Fruit fly (Drosophila melanogaster) whole organism, embryonic: ENCODE results near the gene dgt6.

ENCODE experiments used
- Bteb2 ChIP-seq: fragments of 200-800 bp; sonication (Bioruptor generic); optimal IDR thresholded peaks from 2 replicates; lab custom pipeline; 2016; ENCODE audit warnings: missing biosample characterization, missing genetic modification characterization
- CG10366 ChIP-seq: fragments of 200-800 bp; sonication (Bioruptor generic); IDR thresholded peaks from 2 replicates; pipeline ENCODE4 v1.3.6; 2022; ENCODE audit warnings: missing biosample characterization, missing genetic modification characterization
- CG10462 ChIP-seq: fragments of 200-800 bp; sonication (Bioruptor generic); optimal IDR thresholded peaks from 2 replicates; lab custom pipeline; 2016; ENCODE audit warnings: missing biosample characterization, missing genetic modification characterization
- CG10543 ChIP-seq: fragments of 200-800 bp; sonication (Bioruptor generic); optimal IDR thresholded peaks from 3 replicates; lab custom pipeline; 2017; ENCODE audit warnings: missing biosample characterization, mild to moderate bottlenecking, missing genetic modification characterization, moderate library complexity
- CG11085 ChIP-seq: fragments of 200-800 bp; sonication (Bioruptor generic); IDR thresholded peaks from 2 replicates; pipeline ENCODE4 v1.3.6; 2022; ENCODE audit warnings: missing biosample characterization, missing genetic modification characterization
- CG12236 ChIP-seq: fragments of 200-800 bp; sonication (Bioruptor generic); optimal IDR thresholded peaks from 2 replicates; lab custom pipeline; 2016; ENCODE audit warnings: missing biosample characterization, missing genetic modification characterization
- CG12769 ChIP-seq: fragments of 200-800 bp; sonication (Bioruptor generic); optimal IDR thresholded peaks from 2 replicates; lab custom pipeline; 2019; ENCODE audit warnings: missing biosample characterization, mild to moderate bottlenecking, missing genetic modification characterization, moderate library complexity
- CG12942 ChIP-seq: fragments of 200-800 bp; sonication (Bioruptor generic); optimal IDR thresholded peaks from 3 replicates; lab custom pipeline; 2016; ENCODE audit warnings: missing biosample characterization, missing genetic modification characterization
- CG17612 ChIP-seq: fragments of 200-800 bp; sonication (Bioruptor generic); IDR thresholded peaks from 2 replicates; pipeline ENCODE4 v1.3.6; 2022; ENCODE audit warnings: missing biosample characterization, missing genetic modification characterization
- CG17912 ChIP-seq: fragments of 200-800 bp; sonication (Bioruptor generic); optimal IDR thresholded peaks from 2 replicates; lab custom pipeline; 2018; ENCODE audit warnings: missing biosample characterization, mild to moderate bottlenecking, missing genetic modification characterization
- CG2120 ChIP-seq: fragments of 200-800 bp; sonication (Bioruptor generic); optimal IDR thresholded peaks from 3 replicates; lab custom pipeline; 2016; ENCODE audit warnings: missing biosample characterization, missing genetic modification characterization
- CG3407 ChIP-seq: fragments of 200-800 bp; sonication (Bioruptor generic); optimal IDR thresholded peaks from 2 replicates; lab custom pipeline; 2018; ENCODE audit warnings: missing biosample characterization, mild to moderate bottlenecking, missing genetic modification characterization
- CG6689 ChIP-seq: fragments of 200-800 bp; sonication (Bioruptor generic); IDR thresholded peaks from 2 replicates; pipeline ENCODE4 v1.3.6; 2022; ENCODE audit warnings: missing biosample characterization, missing genetic modification characterization
- CG6791 ChIP-seq: fragments of 200-800 bp; sonication (Bioruptor generic); IDR thresholded peaks from 3 replicates; pipeline ENCODE4 v1.3.6; 2022; ENCODE audit warnings: missing biosample characterization, missing genetic modification characterization; ENCODE audit not compliant: partially characterized antibody
- CG7745 ChIP-seq: fragments of 200-800 bp; sonication (Bioruptor generic); optimal IDR thresholded peaks from 2 replicates; lab custom pipeline; 2018; ENCODE audit warnings: missing biosample characterization, mild to moderate bottlenecking, missing genetic modification characterization, moderate library complexity
- CG7963 ChIP-seq: fragments of 200-800 bp; sonication (Bioruptor generic); IDR thresholded peaks from 3 replicates; pipeline ENCODE4 v1.3.6; 2022; ENCODE audit warnings: missing biosample characterization, missing genetic modification characterization; ENCODE audit not compliant: partially characterized antibody
- CG8290 ChIP-seq, 3 experiments: fragments of 200-800 bp; sonication (Bioruptor generic); optimal IDR thresholded peaks; 2 replicates each; lab custom pipeline; 2016 to 2019; ENCODE audit warnings: missing biosample characterization in 3 of 3, missing genetic modification characterization in 3 of 3, mild to moderate bottlenecking in 2 of 3, moderate library complexity in 1 of 3
- CG9609 ChIP-seq: fragments of 200-800 bp; sonication (Bioruptor generic); optimal IDR thresholded peaks from 3 replicates; lab custom pipeline; 2016; ENCODE audit warnings: missing biosample characterization, missing genetic modification characterization
- D ChIP-seq, 2 experiments: fragments of 200-800 bp in 1 of 2; fragments of >200 bp in 1 of 2; sonication (Bioruptor generic) in 1 of 2; optimal IDR thresholded peaks; 2 replicates in 1 of 2; 3 replicates in 1 of 2; lab custom pipeline; 2017; ENCODE audit warnings: mild to moderate bottlenecking in 1 of 2, missing biosample characterization in 1 of 2, missing genetic modification characterization in 1 of 2, missing genetic modification reagents in 1 of 2
- E2f1 ChIP-seq: fragments of 200-800 bp; sonication (Bioruptor generic); IDR thresholded peaks from 2 replicates; pipeline ENCODE4 v1.3.6; 2022; ENCODE audit warnings: missing biosample characterization, missing genetic modification characterization
- HmgZ ChIP-seq: fragments of 200-800 bp; sonication (Bioruptor generic); optimal IDR thresholded peaks from 2 replicates; lab custom pipeline; 2018; ENCODE audit warnings: missing biosample characterization, mild to moderate bottlenecking, missing genetic modification characterization
- Lhr ChIP-seq: fragments of 200-800 bp; sonication (Bioruptor generic); optimal IDR thresholded peaks from 3 replicates; lab custom pipeline; 2017; ENCODE audit warnings: mild to moderate bottlenecking, missing biosample characterization, missing genetic modification reagents, missing genetic modification characterization
- Pdp1 ChIP-seq, 2 experiments: fragments of 200-800 bp; sonication (Bioruptor generic); optimal IDR thresholded peaks; 3 replicates each; lab custom pipeline; 2016; ENCODE audit warnings: missing biosample characterization in 2 of 2, missing genetic modification characterization in 2 of 2, mild to moderate bottlenecking in 1 of 2, moderate library complexity in 1 of 2
- Sry-β ChIP-seq: fragments of 200-800 bp; sonication (Bioruptor generic); optimal IDR thresholded peaks from 2 replicates; lab custom pipeline; 2018; ENCODE audit warnings: missing biosample characterization, mild to moderate bottlenecking, missing genetic modification characterization, moderate library complexity
- Trl ChIP-seq, 3 experiments: fragments of >200 bp in 2 of 3; fragments of 200-800 bp in 1 of 3; sonication (Bioruptor generic) in 1 of 3; optimal IDR thresholded peaks; 2 replicates in 1 of 3; 3 replicates in 2 of 3; lab custom pipeline; 2016 to 2017; ENCODE audit warnings: missing biosample characterization in 1 of 3, missing genetic modification characterization in 1 of 3
- Xbp1 ChIP-seq: fragments of 200-800 bp; sonication (Bioruptor generic); optimal IDR thresholded peaks from 3 replicates; lab custom pipeline; 2016; ENCODE audit warnings: missing biosample characterization, mild to moderate bottlenecking, missing genetic modification characterization
- al ChIP-seq: fragments of 200-800 bp; sonication (Bioruptor generic); IDR thresholded peaks from 2 replicates; pipeline ENCODE4 v1.3.6; 2022; ENCODE audit warnings: missing biosample characterization, missing genetic modification characterization
- bbx ChIP-seq: fragments of 200-800 bp; sonication (Bioruptor generic); IDR thresholded peaks from 2 replicates; pipeline ENCODE4 v1.3.6; 2022; ENCODE audit warnings: missing biosample characterization, missing genetic modification characterization; ENCODE audit not compliant: partially characterized antibody
- dati ChIP-seq: fragments of 200-800 bp; sonication (Bioruptor generic); IDR thresholded peaks from 2 replicates; pipeline ENCODE4 v1.3.6; 2022; ENCODE audit warnings: missing biosample characterization, missing genetic modification characterization
- dpn ChIP-seq, 2 experiments: fragments of 200-800 bp; sonication (Bioruptor generic); optimal IDR thresholded peaks; 3 replicates each; lab custom pipeline; 2016; ENCODE audit warnings: missing biosample characterization in 2 of 2, missing genetic modification characterization in 2 of 2
- dysf ChIP-seq: fragments of 200-800 bp; sonication (Bioruptor generic); IDR thresholded peaks from 3 replicates; pipeline ENCODE4 v1.3.6; 2022; ENCODE audit warnings: missing biosample characterization, missing genetic modification characterization
- ewg ChIP-seq: fragments of 200-800 bp; sonication (Bioruptor generic); optimal IDR thresholded peaks from 3 replicates; lab custom pipeline; 2017; ENCODE audit warnings: mild to moderate bottlenecking, missing biosample characterization, missing genetic modification reagents, missing genetic modification characterization
- fru ChIP-seq: fragments of >200 bp; optimal IDR thresholded peaks from 2 replicates; lab custom pipeline; 2017
- fu2 ChIP-seq: fragments of 200-800 bp; sonication (Bioruptor generic); optimal IDR thresholded peaks from 2 replicates; lab custom pipeline; 2016; ENCODE audit warnings: missing biosample characterization, missing genetic modification characterization
- gfzf ChIP-seq: fragments of 200-800 bp; sonication (Bioruptor generic); optimal IDR thresholded peaks from 2 replicates; lab custom pipeline; 2016; ENCODE audit warnings: missing biosample characterization, mild to moderate bottlenecking, missing genetic modification characterization, moderate library complexity
- nerfin-1 ChIP-seq: fragments of 200-800 bp; sonication (Bioruptor generic); optimal IDR thresholded peaks from 3 replicates; lab custom pipeline; 2019; ENCODE audit warnings: missing biosample characterization, mild to moderate bottlenecking, missing genetic modification characterization, moderate library complexity
- pita ChIP-seq: fragments of 200-800 bp; sonication (Bioruptor generic); optimal IDR thresholded peaks from 2 replicates; lab custom pipeline; 2017; ENCODE audit warnings: missing biosample characterization, mild to moderate bottlenecking, missing genetic modification characterization
- pnt ChIP-seq: fragments of 200-800 bp; sonication (Bioruptor generic); optimal IDR thresholded peaks from 3 replicates; lab custom pipeline; 2016; ENCODE audit warnings: missing biosample characterization, missing genetic modification characterization
- seq ChIP-seq: fragments of 200-800 bp; sonication (Bioruptor generic); IDR thresholded peaks from 2 replicates; pipeline ENCODE4 v1.3.6; 2022; ENCODE audit warnings: missing biosample characterization, missing genetic modification characterization
- sima ChIP-seq: fragments of 200-800 bp; sonication (Bioruptor generic); optimal IDR thresholded peaks from 2 replicates; lab custom pipeline; 2016; ENCODE audit warnings: missing biosample characterization, missing genetic modification characterization
- slou ChIP-seq: fragments of 200-800 bp; sonication (Bioruptor generic); optimal IDR thresholded peaks from 3 replicates; lab custom pipeline; 2016; ENCODE audit warnings: missing biosample characterization, missing genetic modification characterization
- sob ChIP-seq: fragments of 200-800 bp; sonication (Bioruptor generic); IDR thresholded peaks from 2 replicates; pipeline ENCODE4 v1.3.6; 2022; ENCODE audit warnings: missing biosample characterization, missing genetic modification characterization
- tin ChIP-seq: fragments of 200-800 bp; sonication (Bioruptor generic); optimal IDR thresholded peaks from 3 replicates; lab custom pipeline; 2016; ENCODE audit warnings: missing biosample characterization, missing genetic modification characterization
- tup ChIP-seq: fragments of 200-800 bp; sonication (Bioruptor generic); optimal IDR thresholded peaks from 2 replicates; lab custom pipeline; 2016; ENCODE audit warnings: missing biosample characterization, mild to moderate bottlenecking, missing genetic modification characterization, moderate library complexity
- vfl ChIP-seq: fragments of 200-800 bp; sonication (Bioruptor generic); optimal IDR thresholded peaks from 2 replicates; lab custom pipeline; 2016; ENCODE audit warnings: missing biosample characterization, missing genetic modification characterization
- vvl ChIP-seq: fragments of 200-800 bp; sonication (Bioruptor generic); IDR thresholded peaks from 2 replicates; pipeline ENCODE4 v1.3.6; 2022; ENCODE audit warnings: missing biosample characterization, missing genetic modification characterization
- wor ChIP-seq: fragments of 200-800 bp; sonication (Bioruptor generic); IDR thresholded peaks from 2 replicates; pipeline ENCODE4 v1.3.6; 2022; ENCODE audit warnings: missing biosample characterization, missing genetic modification characterization
- zfh1 ChIP-seq: fragments of 200-800 bp; sonication (Bioruptor generic); IDR thresholded peaks from 3 replicates; pipeline ENCODE4 v1.3.6; 2022; ENCODE audit warnings: missing biosample characterization, missing genetic modification characterization

Gene dgt6

dm6 chr3R:29112398-29113150 is 18.2 kb downstream of the dgt6 start, which contains the start of the genes alpha-Man-Ib and Pdhb (continued):
- TF ChIP-seq Trl (optimal IDR thresholded peaks at IDR 0.05; lab: Kevin White, UChicago), result no peak
- TF ChIP-seq Trl (GFP tag; optimal IDR thresholded peaks at IDR 0.05; lab: Kevin White, UChicago), result peak; percentile 33
- TF ChIP-seq Bteb2, result no peak
- peak; percentile 83 for TF ChIP-seq CG12942 (GFP tag; lab: Kevin White, UChicago)
- no peak for TF ChIP-seq Lhr (GFP tag; lab: Kevin White, UChicago)
- TF ChIP-seq seq, result peak; percentile 54; the same call in 1 of the 2 replicates
- TF ChIP-seq fu2 (GFP tag; lab: Kevin White, UChicago), result peak; percentile 15
- peak; percentile 75 for TF ChIP-seq HmgZ (tag; lab: Kevin White, UChicago)
- peak; percentile 94 for TF ChIP-seq Sry-β
- peak; percentile 83; the same call in 1 of the 2 replicates for TF ChIP-seq sob (GFP tag; lab: Robert Waterston, UW)
- no peak for TF ChIP-seq CG12769 (tag; lab: Kevin White, UChicago)
- TF ChIP-seq pita (GFP tag; lab: Kevin White, UChicago), result no peak
- peak; percentile 84 for TF ChIP-seq nerfin-1
- peak; percentile 81 for TF ChIP-seq CG11085 (GFP tag; lab: Robert Waterston, UW)
- peak; percentile 64 for TF ChIP-seq CG8290 (GFP tag; optimal IDR thresholded peaks at IDR 0.05; lab: Kevin White, UChicago)
- peak in 1 of 2 experiments; percentile 52 for TF ChIP-seq CG8290 (tag; optimal IDR thresholded peaks at IDR 0.05; lab: Kevin White, UChicago)
- TF ChIP-seq zfh1 (GFP tag; lab: Robert Waterston, UW), result peak; percentile 53; the same call in 2 of the 3 replicates
- TF ChIP-seq tin (GFP tag; lab: Kevin White, UChicago), result peak; percentile 85
- TF ChIP-seq slou (GFP tag; lab: Kevin White, UChicago), result peak; percentile 65
- TF ChIP-seq CG7745 (tag; lab: Kevin White, UChicago), result no peak
- TF ChIP-seq CG10462 (GFP tag; lab: Kevin White, UChicago), result peak; percentile 15
- TF ChIP-seq dysf (GFP tag; lab: Robert Waterston, UW), result peak; percentile 81
- no peak for TF ChIP-seq CG7963 (GFP tag; lab: Robert Waterston, UW)
- peak; percentile 76 for TF ChIP-seq CG6689 (GFP tag; lab: Robert Waterston, UW)
- TF ChIP-seq CG17612 (GFP tag; lab: Robert Waterston, UW), result no peak
- TF ChIP-seq wor, result no peak
- TF ChIP-seq E2f1 (GFP tag; lab: Robert Waterston, UW), result peak; percentile 74
- no peak for TF ChIP-seq fru (lab: Kevin White, UChicago)
- TF ChIP-seq CG10366 (GFP tag; lab: Robert Waterston, UW), result peak; percentile 75
- peak; percentile 40 for TF ChIP-seq CG3407 (GFP tag; lab: Kevin White, UChicago)
- peak; percentile 85 for TF ChIP-seq al (GFP tag; lab: Robert Waterston, UW)
- peak; percentile 87 for TF ChIP-seq vvl (GFP tag; lab: Robert Waterston, UW)
- TF ChIP-seq dpn (GFP tag; optimal IDR thresholded peaks at IDR 0.05; lab: Kevin White, UChicago), result peak; percentile 30 to 82
- peak; percentile 54 for TF ChIP-seq CG17912
- no peak for TF ChIP-seq CG9609
- peak; percentile 87 for TF ChIP-seq CG10543 (GFP tag; lab: Kevin White, UChicago)
- peak; percentile 78 for TF ChIP-seq gfzf (GFP tag; lab: Kevin White, UChicago)
- peak; percentile 26 for TF ChIP-seq vfl (GFP tag; lab: Kevin White, UChicago)
- TF ChIP-seq ewg (GFP tag; lab: Kevin White, UChicago), result peak; percentile 69
- TF ChIP-seq D (optimal IDR thresholded peaks at IDR 0.05; lab: Kevin White, UChicago), result no peak
- TF ChIP-seq D (GFP tag; optimal IDR thresholded peaks at IDR 0.05; lab: Kevin White, UChicago), result peak; percentile 66
- TF ChIP-seq Pdp1 (GFP tag; optimal IDR thresholded peaks at IDR 0.05; lab: Kevin White, UChicago), result peak in 1 of 2 experiments; percentile 55
- TF ChIP-seq sima, result no peak
- no peak for TF ChIP-seq CG12236 (GFP tag; lab: Kevin White, UChicago)
- TF ChIP-seq dati (GFP tag; lab: Robert Waterston, UW), result no peak
- peak; percentile 87 for TF ChIP-seq Xbp1 (GFP tag; lab: Kevin White, UChicago)
- peak; percentile 83 for TF ChIP-seq CG2120 (GFP tag; lab: Kevin White, UChicago)
- peak; percentile 45 for TF ChIP-seq pnt (GFP tag; lab: Kevin White, UChicago)
- peak; percentile 59 for TF ChIP-seq tup (GFP tag; lab: Kevin White, UChicago)
- no peak for TF ChIP-seq bbx
- TF ChIP-seq CG6791, result no peak
